Fruit fly (Drosophila melanogaster): ENCODE data around the gene Nab2.

Nab2 gene

DNA sequence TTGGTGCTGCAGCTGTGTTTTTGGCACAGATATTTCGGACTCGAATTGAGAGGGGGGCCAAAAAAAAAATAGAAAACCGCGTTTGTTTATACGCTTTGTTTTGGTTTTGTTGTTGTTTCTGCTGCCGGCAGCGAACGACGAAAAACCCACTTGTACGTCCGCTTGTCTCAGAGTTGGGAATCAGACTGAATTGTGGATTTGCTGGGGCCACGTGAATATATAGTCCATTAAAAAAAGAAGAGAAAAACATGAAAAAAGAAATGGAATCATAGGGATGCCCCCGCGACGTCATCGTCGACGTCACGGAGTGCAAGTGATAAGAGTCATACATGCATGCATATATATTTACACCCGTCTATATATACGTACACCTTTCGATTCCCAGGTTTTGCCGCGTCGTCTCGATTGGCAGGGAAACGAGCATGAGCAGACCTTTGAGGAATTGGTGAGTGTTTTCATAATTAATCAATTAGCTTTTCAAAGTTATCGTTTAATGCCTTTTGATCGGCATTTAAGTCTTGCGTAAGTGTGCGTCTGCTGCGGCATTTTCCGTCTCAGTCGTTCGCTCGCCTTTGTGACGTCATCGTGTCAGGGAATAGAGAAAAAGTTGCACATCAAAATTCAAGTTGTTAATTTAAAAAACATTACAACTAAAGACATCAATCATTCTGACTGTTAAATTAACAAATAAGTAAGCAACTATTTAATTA, 1.6 kb upstream of the Nab2 start:
- no peak for TF ChIP-seq CG17801 (GFP tag; optimal IDR thresholded peaks at IDR 0.05; ENCODE audit: partially characterized antibody)

DNA sequence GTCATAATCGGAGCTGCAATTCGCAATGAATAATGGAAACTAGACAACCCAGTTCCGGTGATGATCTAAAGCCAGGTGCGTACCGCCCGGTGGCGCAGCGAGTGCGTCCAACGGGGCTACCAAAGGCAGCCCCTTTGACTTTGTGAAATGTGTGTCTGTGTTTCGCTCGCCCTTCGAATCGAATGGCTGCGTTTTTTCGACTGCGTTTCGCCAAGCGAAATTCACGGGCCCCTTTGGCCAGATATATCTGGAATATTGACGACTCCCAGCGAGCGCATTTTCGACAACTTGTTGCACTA, 813 bp upstream of the Nab2 start:
- no peak for TF ChIP-seq CG17801 (GFP tag; optimal IDR thresholded peaks at IDR 0.05; ENCODE audit: partially characterized antibody)

DNA sequence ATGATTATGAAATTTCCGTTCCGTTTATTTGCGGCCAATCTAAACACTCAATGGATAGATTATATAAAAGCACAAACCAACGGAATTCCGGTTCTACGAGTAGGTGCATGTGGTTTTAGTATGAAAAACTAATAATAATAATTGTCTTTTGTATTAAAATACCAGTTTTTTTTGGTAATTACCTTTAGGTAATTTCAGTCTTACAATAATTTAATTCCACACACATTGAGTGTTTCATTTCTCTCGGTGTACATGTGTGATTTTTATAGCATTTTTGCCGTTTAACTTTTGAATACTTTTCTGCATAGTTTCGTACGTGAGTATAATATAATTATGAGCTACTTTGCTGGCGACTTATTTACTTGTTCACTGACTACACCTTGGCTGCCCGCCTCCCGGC, 15.2 kb downstream of the Nab2 start:
- TF ChIP-seq CG17801 (GFP tag; optimal IDR thresholded peaks at IDR 0.05; ENCODE audit: partially characterized antibody), result peak; percentile 43

DNA sequence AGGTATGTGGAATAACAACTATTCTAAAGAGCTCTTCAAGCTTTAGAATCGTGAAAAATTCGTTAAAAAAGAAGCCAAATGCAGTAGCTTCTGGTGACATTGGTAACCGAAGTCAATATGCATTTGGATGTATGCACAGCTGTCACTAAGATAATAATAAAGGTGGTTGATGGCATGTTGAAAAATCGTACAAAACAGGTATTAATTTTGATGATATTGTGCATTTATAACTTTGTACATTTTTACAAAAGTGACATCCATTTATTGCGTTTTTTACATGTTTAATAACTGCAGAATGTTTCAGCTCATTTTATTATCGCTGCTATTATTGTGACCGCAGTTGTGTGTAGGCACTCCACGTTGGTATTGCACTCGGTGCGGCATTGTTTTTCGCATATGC, 16.7 kb downstream of the Nab2 start:
- TF ChIP-seq CG17801 (GFP tag; optimal IDR thresholded peaks at IDR 0.05; ENCODE audit: partially characterized antibody), result peak; percentile 52

DNA sequence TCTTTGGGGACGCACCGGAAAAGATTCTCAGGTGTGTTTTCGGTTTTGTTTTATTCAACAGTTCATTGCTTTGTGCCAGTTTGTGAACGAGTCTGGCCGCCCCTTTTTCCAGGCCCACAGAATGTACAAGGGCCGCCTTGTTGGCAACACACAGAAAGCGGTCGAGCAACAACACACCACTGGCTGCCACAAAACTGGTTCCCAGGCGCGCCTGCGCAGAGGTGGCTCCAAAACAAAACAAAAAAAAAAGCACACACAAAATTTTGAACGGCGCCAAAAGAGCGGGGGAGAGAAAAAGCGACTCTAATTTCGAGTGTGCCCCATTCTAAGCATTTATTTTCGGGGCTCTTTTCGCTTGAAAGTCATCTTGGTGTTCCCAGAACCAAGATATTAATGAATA, 19.1 kb downstream of the Nab2 start:
- no peak for TF ChIP-seq CG17801 (GFP tag; optimal IDR thresholded peaks at IDR 0.05; ENCODE audit: partially characterized antibody)

DNA sequence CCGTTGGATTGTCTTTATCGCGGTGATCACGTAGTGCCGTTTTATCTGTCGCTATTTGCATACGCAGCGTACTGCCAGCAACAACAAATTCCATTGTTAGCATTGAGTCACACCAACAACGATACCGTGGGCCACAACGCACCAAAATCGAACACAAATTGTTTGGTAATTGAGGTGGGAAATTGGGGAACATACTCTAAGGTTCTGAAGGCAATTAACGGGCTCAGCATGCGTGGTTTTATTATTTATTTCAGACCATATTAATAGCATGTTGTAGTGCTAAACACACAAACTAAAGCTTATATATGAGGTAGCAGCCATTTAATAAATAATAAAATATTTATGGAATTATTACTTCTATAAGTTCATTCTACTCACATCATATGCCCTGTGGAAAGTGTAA, 19.7 kb downstream of the Nab2 start:
- no peak for TF ChIP-seq CG17801 (GFP tag; optimal IDR thresholded peaks at IDR 0.05; ENCODE audit: partially characterized antibody)

DNA sequence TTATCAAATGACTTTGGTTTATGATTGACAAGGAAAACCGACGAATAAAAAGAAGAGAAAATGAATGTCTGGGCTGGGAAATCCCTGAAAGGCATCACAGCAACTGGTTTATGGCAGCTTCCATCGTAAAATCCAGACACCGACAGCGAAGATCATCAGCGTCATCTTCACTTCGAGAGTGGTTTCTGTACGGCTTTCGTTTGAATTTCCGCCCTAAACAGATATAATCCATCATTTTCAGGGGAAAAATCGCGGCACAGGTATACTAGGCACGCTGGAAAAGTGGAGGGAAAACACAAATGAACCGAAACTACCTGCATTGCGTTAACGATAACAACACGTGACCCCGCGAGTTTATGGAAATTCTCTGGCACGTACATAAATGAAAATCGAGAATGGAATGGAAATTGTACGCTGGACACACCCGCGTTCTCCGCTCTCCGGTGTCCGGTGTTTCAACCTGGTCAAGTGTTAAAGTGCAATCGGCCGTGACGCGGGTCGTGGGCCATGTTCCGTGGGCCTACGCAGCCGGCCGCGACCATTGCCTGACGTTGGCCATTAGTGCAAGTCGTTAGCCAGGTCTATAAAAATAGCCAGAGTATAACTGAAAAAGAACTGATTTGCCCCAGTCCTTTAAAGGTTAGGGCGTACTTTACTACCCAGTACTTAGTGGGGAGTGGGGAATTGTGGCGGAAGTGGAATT, 20.6 kb downstream of the Nab2 start:
- no peak for TF ChIP-seq CG17801 (GFP tag; optimal IDR thresholded peaks at IDR 0.05; ENCODE audit: partially characterized antibody)

DNA sequence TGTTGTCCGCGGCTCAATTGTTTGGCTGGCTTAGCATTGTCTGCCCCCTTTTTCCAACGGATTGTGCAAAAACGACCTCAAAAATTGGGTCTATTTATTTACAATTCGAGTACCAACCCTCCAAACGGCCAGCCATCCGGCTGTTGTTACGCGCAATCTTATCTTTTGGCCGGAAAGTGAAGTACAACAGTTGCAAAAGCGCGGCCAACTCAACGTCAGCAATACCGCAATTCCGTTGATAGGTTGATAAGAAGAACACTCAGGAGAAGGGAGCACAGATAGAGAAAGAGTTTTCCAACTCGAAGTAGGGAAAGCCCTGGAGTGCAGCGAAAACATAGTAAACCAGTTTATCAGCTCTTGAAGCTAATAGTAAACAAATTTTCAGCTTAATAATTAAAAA, 21.3 kb downstream of the Nab2 start:
- TF ChIP-seq CG17801 (GFP tag; optimal IDR thresholded peaks at IDR 0.05; ENCODE audit: partially characterized antibody), result no peak

DNA sequence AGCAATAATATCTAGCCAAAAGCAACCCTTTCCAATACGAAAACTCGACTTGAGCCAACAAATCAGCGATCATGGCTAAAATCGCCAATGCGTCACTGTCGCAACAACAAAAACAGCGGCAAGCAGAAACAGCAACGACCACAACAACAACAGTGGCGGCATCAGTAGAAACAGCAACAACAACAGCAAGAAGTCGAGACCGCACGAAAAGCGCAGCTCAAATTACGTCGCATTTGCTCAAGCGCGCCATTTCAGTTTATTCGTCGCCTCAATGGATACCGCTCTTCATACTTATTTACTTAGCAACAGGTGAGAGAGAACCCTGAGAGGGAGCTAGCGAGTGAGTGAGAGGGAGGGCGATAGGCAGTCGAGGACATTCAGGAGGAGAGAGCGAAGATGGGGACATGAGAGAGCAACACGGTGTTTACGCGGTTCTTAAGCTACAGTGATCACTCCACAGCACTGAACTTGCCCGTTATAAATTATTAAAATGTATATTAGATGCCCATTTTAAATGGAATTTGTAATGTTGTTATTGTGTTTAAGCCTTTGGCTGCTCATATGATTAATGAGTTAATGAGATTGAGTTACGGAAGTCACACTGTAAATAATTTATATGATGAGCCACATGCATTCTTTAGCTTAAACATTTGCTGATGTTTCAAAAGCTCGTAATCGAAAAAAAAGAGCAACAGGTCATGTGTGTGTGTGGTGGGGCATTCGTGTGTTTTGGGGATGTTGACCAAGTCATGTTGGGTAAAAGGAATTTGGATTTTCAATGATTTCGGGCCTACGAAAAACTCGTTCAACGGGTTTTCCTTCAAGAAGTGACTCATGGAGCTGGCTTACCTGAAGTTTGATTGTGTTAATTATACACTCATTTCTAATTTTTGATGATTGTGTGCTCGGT, 22.4 kb downstream of the Nab2 start:
- TF ChIP-seq CG17801 (GFP tag; optimal IDR thresholded peaks at IDR 0.05; ENCODE audit: partially characterized antibody), result peak; percentile 95

DNA sequence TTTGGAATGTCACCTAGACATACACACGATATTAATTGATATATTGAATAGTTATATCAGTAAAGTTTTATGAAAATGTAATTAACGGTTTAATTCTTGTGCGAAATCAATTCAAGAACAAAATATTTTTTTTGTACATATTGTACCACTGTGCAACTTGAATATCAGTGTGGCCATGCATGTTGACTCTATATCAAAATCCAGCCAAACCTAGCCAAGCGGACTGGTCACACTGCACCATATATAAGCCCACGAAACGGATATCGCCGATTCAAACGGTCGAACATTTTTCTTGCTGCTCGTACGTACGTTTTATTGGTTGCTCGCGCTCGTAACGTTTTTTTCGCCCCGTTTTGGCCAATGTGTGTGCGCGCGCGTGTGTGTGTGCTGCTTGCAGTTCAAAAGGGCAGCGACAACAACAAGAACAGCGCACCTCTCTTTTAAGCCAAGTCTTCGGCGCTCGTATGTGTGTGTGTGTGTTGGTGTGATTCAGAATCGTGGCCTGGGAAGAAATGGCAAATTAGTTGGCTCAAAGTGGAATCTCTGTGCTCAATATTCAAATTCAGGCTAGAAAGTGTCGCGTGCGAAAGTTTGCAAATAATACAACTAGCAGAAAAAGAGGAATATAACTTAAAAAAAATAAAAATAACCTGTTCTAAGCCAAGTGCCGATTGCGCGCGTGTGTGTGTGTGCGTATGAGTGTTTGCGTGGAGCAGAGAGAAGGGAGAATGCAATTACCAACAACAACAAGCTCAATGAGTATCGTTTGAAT, 23.2 kb downstream of the Nab2 start, which contains the start of gene crb:
Gene crb, plus strand, starts transcription at position 295 of the 772 bp plus-strand sequence.
- TF ChIP-seq CG17801 (GFP tag; optimal IDR thresholded peaks at IDR 0.05; ENCODE audit: partially characterized antibody), result peak; percentile 76

DNA sequence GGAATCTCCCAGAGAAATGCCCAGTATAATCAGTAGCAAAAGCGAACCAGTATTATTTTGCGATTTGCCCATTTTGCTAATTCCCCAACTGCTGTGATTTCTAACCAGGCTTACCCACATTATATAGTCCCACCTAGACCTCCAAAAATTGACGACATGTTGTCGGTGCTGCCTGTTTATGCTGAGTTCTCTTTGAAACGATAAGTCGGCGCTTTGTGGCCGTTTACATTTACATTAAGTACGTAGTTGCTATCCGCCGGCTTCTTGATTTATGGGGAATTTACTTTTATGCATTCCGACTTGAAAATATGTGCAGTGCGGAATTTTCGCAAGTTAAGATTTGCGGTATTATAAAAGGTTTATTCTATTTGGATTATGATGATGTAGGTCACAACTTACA, 23.9 kb downstream of the Nab2 start, which contains the start of gene CG5715:
Gene CG5715, minus strand, starts transcription at position 101 of the 400 bp plus-strand sequence.
- TF ChIP-seq CG17801 (GFP tag; optimal IDR thresholded peaks at IDR 0.05; ENCODE audit: partially characterized antibody), result no peak

DNA sequence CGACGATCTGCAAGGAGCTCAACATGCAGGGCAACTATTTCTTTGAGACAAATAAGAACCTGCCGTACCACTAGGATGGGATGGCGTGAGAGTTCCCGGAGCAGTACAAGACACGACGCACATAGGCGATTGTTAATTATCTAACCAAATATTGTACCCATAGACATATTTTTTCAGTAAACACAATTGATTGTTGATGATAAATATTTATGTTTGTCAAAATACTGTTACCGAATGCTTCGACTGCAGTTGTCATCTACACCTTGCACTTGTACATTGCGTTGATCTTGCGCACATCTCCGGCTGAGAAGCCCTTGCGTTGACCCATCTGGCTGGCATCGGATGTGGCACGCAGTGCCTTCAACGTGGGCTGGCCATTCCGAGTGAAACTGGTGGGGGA, 25.0 kb downstream of the Nab2 start:
- no peak for TF ChIP-seq CG17801 (GFP tag; optimal IDR thresholded peaks at IDR 0.05; ENCODE audit: partially characterized antibody)

DNA sequence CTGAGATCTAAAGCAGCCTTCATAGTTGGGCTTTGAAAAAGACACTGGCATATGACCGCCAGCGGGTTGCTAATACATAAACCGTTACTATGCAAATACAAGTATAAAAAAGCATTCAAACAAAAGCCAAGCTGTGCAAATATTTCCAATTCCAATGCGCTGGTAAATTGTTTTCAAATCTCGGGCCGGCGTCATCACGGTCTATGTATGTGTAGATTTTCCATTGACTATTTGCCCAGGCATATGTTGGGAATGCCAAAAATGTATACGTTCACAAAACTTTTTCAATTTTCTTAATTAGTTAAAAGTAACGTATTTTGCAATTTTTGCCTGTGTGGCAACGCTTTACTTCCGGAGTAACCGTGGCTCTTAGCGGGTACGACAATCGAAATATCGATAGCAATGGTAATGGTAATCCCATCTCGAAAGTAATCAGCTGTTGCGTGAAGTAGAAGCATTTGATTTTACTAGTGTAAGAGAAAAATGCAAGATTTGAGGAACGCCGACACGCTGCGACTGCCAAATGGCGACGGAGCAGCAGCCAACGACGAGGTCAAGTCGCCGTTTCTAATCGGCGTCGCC, 28.4 kb downstream of the Nab2 start, which contains the start of the genes CG34290 and Uck:
Gene CG34290, minus strand, starts transcription at position 51 of the 582 bp plus-strand sequence.
Gene Uck, plus strand, starts transcription at position 405 of the 582 bp plus-strand sequence.
- peak; percentile 73 for TF ChIP-seq CG17801 (GFP tag; optimal IDR thresholded peaks at IDR 0.05; ENCODE audit: partially characterized antibody)

DNA sequence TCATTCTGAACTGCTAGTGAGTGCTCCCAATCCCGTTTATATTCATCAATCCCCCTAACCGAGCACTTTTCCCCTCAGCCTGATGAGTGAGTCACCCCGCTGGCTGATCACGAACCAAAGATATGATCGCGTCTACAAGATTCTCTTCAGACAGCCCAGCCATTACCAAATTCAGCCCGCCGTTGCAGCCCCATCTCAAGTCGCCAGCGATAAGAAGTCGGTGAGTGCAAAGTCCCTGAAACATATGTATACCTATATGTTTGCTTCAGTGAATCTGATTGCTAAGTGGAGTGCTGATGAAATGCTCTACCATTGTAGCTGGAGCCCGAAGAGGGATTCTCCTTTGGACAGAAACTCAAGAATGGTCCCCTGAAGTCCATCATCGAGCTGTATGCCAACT, 31.1 kb downstream of the Nab2 start:
- no peak for TF ChIP-seq CG17801 (GFP tag; optimal IDR thresholded peaks at IDR 0.05; ENCODE audit: partially characterized antibody)
